Worm (Caenorhabditis elegans): Measurements from ENCODE around the gene Y25C1A.14.

Gene Y25C1A.14

DNA sequence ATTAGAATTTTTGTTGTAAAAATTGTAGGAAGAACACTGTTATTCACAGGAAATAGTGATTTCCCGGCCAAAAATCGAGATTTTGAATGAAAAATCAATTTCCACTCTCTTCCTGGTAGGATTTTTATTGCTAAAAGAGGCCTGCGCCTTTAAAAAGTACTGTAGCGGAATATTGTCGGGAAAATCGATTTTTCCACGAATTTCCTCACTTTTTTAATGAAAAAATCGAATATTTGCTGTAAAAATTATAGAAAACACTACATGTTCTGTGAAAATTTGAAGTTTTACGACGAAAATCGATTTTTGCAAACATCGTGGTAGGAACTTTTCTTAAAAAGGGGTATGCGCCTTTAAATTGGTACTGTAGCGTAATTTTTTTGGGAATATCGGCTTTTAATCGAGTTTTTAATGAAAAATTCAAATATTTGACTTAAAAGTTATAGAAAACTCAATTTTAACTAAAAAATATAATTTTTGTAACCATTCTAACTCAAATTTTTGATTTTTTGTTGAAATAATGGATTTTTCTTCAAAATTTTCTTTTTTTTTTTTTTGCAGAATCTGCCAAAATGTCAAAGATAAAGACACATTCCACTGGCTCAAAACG is 40.4 kb downstream of the Y25C1A.14 start, which contains the start of gene lin-8:
Gene lin-8, plus strand, starts transcription at position 557 of the 607 bp plus-strand sequence.
- TF ChIP-seq elt-3 (tag; optimal IDR thresholded peaks at IDR 0.05) (no peak), gmeb-1 (tag; optimal IDR thresholded peaks at IDR 0.05) (no peak), lsy-2 (tag; optimal IDR thresholded peaks at IDR 0.05) (no peak), alr-1 (tag; optimal IDR thresholded peaks at IDR 0.05) (no peak), mbf-1 (tag; optimal IDR thresholded peaks at IDR 0.05) (no peak), unc-55 (GFP tag; optimal IDR thresholded peaks at IDR 0.05) (no peak)

- TF ChIP-seq C34F6.9 (tag; optimal IDR thresholded peaks at IDR 0.05) (peak; percentile 35), crh-2 (tag; optimal IDR thresholded peaks at IDR 0.05) (peak; percentile 17), ceh-16 (tag; optimal IDR thresholded peaks at IDR 0.05) (no peak), gmeb-1 (tag; optimal IDR thresholded peaks at IDR 0.05) (no peak), ceh-82 (tag; optimal IDR thresholded peaks at IDR 0.05) (no peak), unc-55 (GFP tag; optimal IDR thresholded peaks at IDR 0.05) (peak; percentile 25), nhr-129 (tag; optimal IDR thresholded peaks at IDR 0.05) (peak; percentile 26), peb-1 (tag; optimal IDR thresholded peaks at IDR 0.05) (no peak)
These were observed 41.2 kb downstream of the Y25C1A.14 start for ce11 chrII:3055531-3055930.

ce11 chrII:3054622-3055021 is 42.1 kb downstream of the Y25C1A.14 start:
- no peak for TF ChIP-seq mbf-1 (tag; optimal IDR thresholded peaks at IDR 0.05)
- no peak for TF ChIP-seq sem-4 (tag; optimal IDR thresholded peaks at IDR 0.05)
- TF ChIP-seq F13H6.1 (tag; optimal IDR thresholded peaks at IDR 0.05): peak; percentile 19
- TF ChIP-seq unc-55 (GFP tag; optimal IDR thresholded peaks at IDR 0.05): peak; percentile 36

ce11 chrII:3054221-3054620 is 42.5 kb downstream of the Y25C1A.14 start, which contains the start of gene lido-13:
lido-13 (minus strand) TSS chrII:3054321.
- TF ChIP-seq unc-55 (GFP tag; optimal IDR thresholded peaks at IDR 0.05): no peak
- no peak for TF ChIP-seq blmp-1 (tag; optimal IDR thresholded peaks at IDR 0.05; ENCODE audit: insufficient read depth)
- no peak for TF ChIP-seq C34F6.9 (tag; optimal IDR thresholded peaks at IDR 0.05)
- TF ChIP-seq sem-4 (tag; optimal IDR thresholded peaks at IDR 0.05): no peak
- TF ChIP-seq alr-1 (tag; optimal IDR thresholded peaks at IDR 0.05): no peak
- TF ChIP-seq nhr-237 (tag; optimal IDR thresholded peaks at IDR 0.05): no peak
- no peak for TF ChIP-seq dmd-4 (tag; optimal IDR thresholded peaks at IDR 0.05)
- no peak for TF ChIP-seq sma-3 (GFP tag; optimal IDR thresholded peaks at IDR 0.05)
- no peak for TF ChIP-seq mbf-1 (tag; optimal IDR thresholded peaks at IDR 0.05)
- no peak for TF ChIP-seq ceh-16 (tag; optimal IDR thresholded peaks at IDR 0.05)
- no peak for TF ChIP-seq skn-1 (tag; optimal IDR thresholded peaks at IDR 0.05)
- TF ChIP-seq ZK546.5 (tag; optimal IDR thresholded peaks at IDR 0.05): no peak
- no peak for TF ChIP-seq ztf-4 (tag; optimal IDR thresholded peaks at IDR 0.05)
- TF ChIP-seq nhr-25 (tag; optimal IDR thresholded peaks at IDR 0.05): no peak
- TF ChIP-seq gmeb-1 (tag; optimal IDR thresholded peaks at IDR 0.05): no peak
- no peak for TF ChIP-seq fos-1 (tag; optimal IDR thresholded peaks at IDR 0.05)
- no peak for TF ChIP-seq unc-39 (tag; optimal IDR thresholded peaks at IDR 0.05)
- TF ChIP-seq nhr-6 (tag; optimal IDR thresholded peaks at IDR 0.05): no peak
- no peak for TF ChIP-seq zag-1 (tag; optimal IDR thresholded peaks at IDR 0.05)

- TF ChIP-seq mdl-1 (tag; optimal IDR thresholded peaks at IDR 0.05) (no peak), sma-9 (GFP tag; optimal IDR thresholded peaks at IDR 0.05) (no peak), sma-9 (tag; optimal IDR thresholded peaks at IDR 0.05) (no peak), elt-1 (tag; optimal IDR thresholded peaks at IDR 0.05) (no peak), unc-39 (tag; optimal IDR thresholded peaks at IDR 0.05) (no peak), lin-39 (tag; optimal IDR thresholded peaks at IDR 0.05) (no peak), peb-1 (tag; optimal IDR thresholded peaks at IDR 0.05) (no peak)
These were observed 43.1 kb downstream of the Y25C1A.14 start for ce11 chrII:3053689-3054088.

DNA sequence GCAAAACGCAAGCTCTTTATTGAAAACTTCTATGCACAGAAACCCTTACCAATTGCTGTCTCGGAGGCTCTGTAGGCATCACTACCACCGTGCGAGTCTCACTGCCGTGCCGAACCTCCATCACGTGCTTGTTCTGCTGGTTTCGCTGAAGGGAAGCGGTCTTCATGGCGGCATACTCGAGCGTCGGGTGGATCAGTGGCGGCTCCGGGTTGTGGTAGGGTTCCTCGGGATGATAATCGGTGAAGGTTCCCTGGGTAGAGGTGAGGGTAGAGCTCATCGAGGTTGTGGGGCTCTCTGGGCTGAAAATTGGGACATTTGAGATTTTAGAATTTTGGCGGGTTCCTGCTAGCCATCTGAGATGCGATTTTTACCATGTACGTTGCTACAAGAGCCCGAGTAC is 43.9 kb downstream of the Y25C1A.14 start:
- TF ChIP-seq mdl-1 (tag; optimal IDR thresholded peaks at IDR 0.05) (no peak), ceh-16 (tag; optimal IDR thresholded peaks at IDR 0.05) (no peak), ztf-1 (GFP tag; conservative IDR thresholded peaks at IDR 0.05) (no peak), nhr-21 (tag; optimal IDR thresholded peaks at IDR 0.05) (no peak), ztf-4 (tag; optimal IDR thresholded peaks at IDR 0.05) (no peak), nhr-77 (tag; optimal IDR thresholded peaks at IDR 0.05) (no peak)
